Fruit fly (Drosophila melanogaster) whole organism, embryonic: ENCODE data around the gene Zip88E.

ENCODE experiments used
- Asciz ChIP-seq: fragments of 200-800 bp; sonication (Bioruptor generic); optimal IDR thresholded peaks from 2 replicates; lab custom pipeline; 2017; ENCODE audit warnings: missing biosample characterization, mild to moderate bottlenecking, missing genetic modification characterization, missing genetic modification reagents
- B-H1 ChIP-seq: fragments of 200-800 bp; sonication (Bioruptor generic); IDR thresholded peaks from 3 replicates; pipeline ENCODE4 v1.3.6; 2022; ENCODE audit warnings: missing biosample characterization, missing genetic modification characterization
- Bgb ChIP-seq: fragments of 200-800 bp; sonication (Bioruptor generic); IDR thresholded peaks from 2 replicates; pipeline ENCODE4 v1.3.6; 2022; ENCODE audit warnings: missing biosample characterization, missing genetic modification characterization; ENCODE audit not compliant: partially characterized antibody
- Bteb2 ChIP-seq: fragments of 200-800 bp; sonication (Bioruptor generic); optimal IDR thresholded peaks from 2 replicates; lab custom pipeline; 2016; ENCODE audit warnings: missing biosample characterization, missing genetic modification characterization
- CG10431 ChIP-seq: fragments of 200-800 bp; sonication (Bioruptor generic); optimal IDR thresholded peaks from 3 replicates; lab custom pipeline; 2018; ENCODE audit warnings: missing biosample characterization, mild to moderate bottlenecking, missing genetic modification characterization
- CG11085 ChIP-seq: fragments of 200-800 bp; sonication (Bioruptor generic); IDR thresholded peaks from 2 replicates; pipeline ENCODE4 v1.3.6; 2022; ENCODE audit warnings: missing biosample characterization, missing genetic modification characterization
- CG11093 ChIP-seq: fragments of 200-800 bp; sonication (Bioruptor generic); IDR thresholded peaks from 3 replicates; pipeline ENCODE4 v1.3.6; 2022; ENCODE audit warnings: missing biosample characterization, missing genetic modification characterization
- CG13894 ChIP-seq: fragments of 200-800 bp; sonication (Bioruptor generic); optimal IDR thresholded peaks from 3 replicates; lab custom pipeline; 2018; ENCODE audit warnings: missing biosample characterization, mild to moderate bottlenecking, missing genetic modification characterization, moderate library complexity
- CG1602 ChIP-seq: fragments of 200-800 bp; sonication (Bioruptor generic); optimal IDR thresholded peaks from 3 replicates; lab custom pipeline; 2016; ENCODE audit warnings: missing biosample characterization, missing genetic modification characterization
- CG18262 ChIP-seq: fragments of 200-800 bp; optimal IDR thresholded peaks from 3 replicates; lab custom pipeline; 2019; ENCODE audit warnings: missing biosample characterization, mild to moderate bottlenecking, missing genetic modification characterization, moderate library complexity
- CG2129 ChIP-seq: fragments of 200-800 bp; sonication (Bioruptor generic); IDR thresholded peaks from 2 replicates; pipeline ENCODE4 v1.3.6; 2022; ENCODE audit warnings: missing biosample characterization, missing genetic modification characterization; ENCODE audit not compliant: partially characterized antibody
- CG2875 ChIP-seq: fragments of 200-800 bp; sonication (Bioruptor generic); optimal IDR thresholded peaks from 2 replicates; lab custom pipeline; 2017; ENCODE audit warnings: missing biosample characterization, mild to moderate bottlenecking, missing genetic modification characterization, missing genetic modification reagents
- CG32772 ChIP-seq: fragments of 200-800 bp; sonication (Bioruptor generic); IDR thresholded peaks from 2 replicates; pipeline ENCODE4 v1.3.6; 2022; ENCODE audit warnings: missing biosample characterization, missing genetic modification characterization
- CG3281 ChIP-seq: fragments of 200-800 bp; sonication (Bioruptor generic); optimal IDR thresholded peaks from 3 replicates; lab custom pipeline; 2017; ENCODE audit warnings: missing biosample characterization, mild to moderate bottlenecking, missing genetic modification characterization
- CG4730 ChIP-seq: fragments of 200-800 bp; sonication (Bioruptor generic); IDR thresholded peaks from 2 replicates; pipeline ENCODE4 v1.3.6; 2022; ENCODE audit warnings: missing biosample characterization, missing genetic modification characterization
- CG6254 ChIP-seq: fragments of 200-800 bp; sonication (Bioruptor generic); optimal IDR thresholded peaks from 3 replicates; lab custom pipeline; 2017; ENCODE audit warnings: mild to moderate bottlenecking, missing biosample characterization, missing genetic modification reagents, missing genetic modification characterization
- CG6683 ChIP-seq: fragments of 200-800 bp; sonication (Bioruptor generic); optimal IDR thresholded peaks from 2 replicates; lab custom pipeline; 2017; ENCODE audit warnings: missing biosample characterization, mild to moderate bottlenecking, missing genetic modification characterization, missing genetic modification reagents
- CG8388 ChIP-seq: fragments of 200-800 bp; sonication (Bioruptor generic); optimal IDR thresholded peaks from 2 replicates; lab custom pipeline; 2019; ENCODE audit warnings: missing biosample characterization, mild to moderate bottlenecking, missing genetic modification characterization, moderate library complexity
- CG8924 ChIP-seq: fragments of 200-800 bp; optimal IDR thresholded peaks from 3 replicates; lab custom pipeline; 2019; ENCODE audit warnings: missing biosample characterization, mild to moderate bottlenecking, missing genetic modification characterization, moderate library complexity
- CkIIα-i1 ChIP-seq: fragments of 200-800 bp; sonication (Bioruptor generic); IDR thresholded peaks from 2 replicates; pipeline ENCODE4 v1.3.6; 2022; ENCODE audit warnings: missing biosample characterization, missing genetic modification characterization
- Deaf1 ChIP-seq: fragments of 200-800 bp; optimal IDR thresholded peaks from 3 replicates; lab custom pipeline; 2019; ENCODE audit warnings: missing biosample characterization, mild to moderate bottlenecking, missing genetic modification characterization, moderate library complexity
- Dll ChIP-seq: fragments of 200-800 bp; sonication (Bioruptor generic); IDR thresholded peaks from 4 replicates; pipeline ENCODE4 v1.3.6; 2022; ENCODE audit warnings: missing biosample characterization, missing genetic modification characterization; ENCODE audit not compliant: partially characterized antibody
- HmgD ChIP-seq: fragments of 200-800 bp; sonication (Bioruptor generic); optimal IDR thresholded peaks from 3 replicates; lab custom pipeline; 2016; ENCODE audit warnings: missing biosample characterization, missing genetic modification characterization
- Mes4 ChIP-seq: fragments of 200-800 bp; sonication (Bioruptor generic); optimal IDR thresholded peaks from 2 replicates; lab custom pipeline; 2016; ENCODE audit warnings: missing biosample characterization, missing genetic modification characterization
- Nf-YA ChIP-seq: fragments of 200-800 bp; sonication (Bioruptor generic); IDR thresholded peaks from 2 replicates; pipeline ENCODE4 v1.3.6; 2022; ENCODE audit warnings: missing biosample characterization, missing genetic modification characterization
- PHDP ChIP-seq: fragments of 200-800 bp; sonication (Bioruptor generic); optimal IDR thresholded peaks from 3 replicates; lab custom pipeline; 2018; ENCODE audit warnings: missing biosample characterization, mild to moderate bottlenecking, missing genetic modification characterization, moderate library complexity
- Rfx ChIP-seq: fragments of 200-800 bp; sonication (Bioruptor generic); IDR thresholded peaks from 2 replicates; pipeline ENCODE4 v1.3.6; 2022; ENCODE audit warnings: missing biosample characterization, missing genetic modification characterization
- Sin3A ChIP-seq: fragments of >200 bp; optimal IDR thresholded peaks from 2 replicates; lab custom pipeline; 2018
- Usf ChIP-seq: fragments of 200-800 bp; sonication (Bioruptor generic); optimal IDR thresholded peaks from 2 replicates; lab custom pipeline; 2017; ENCODE audit warnings: missing genotype, missing biosample characterization, missing genetic modification characterization
- aop ChIP-seq: fragments of 200-800 bp; sonication (Bioruptor generic); IDR thresholded peaks from 2 replicates; pipeline ENCODE4 v1.3.6; 2022; ENCODE audit warnings: missing biosample characterization, missing genetic modification characterization
- bbx ChIP-seq: fragments of 200-800 bp; sonication (Bioruptor generic); IDR thresholded peaks from 2 replicates; pipeline ENCODE4 v1.3.6; 2022; ENCODE audit warnings: missing biosample characterization, missing genetic modification characterization; ENCODE audit not compliant: partially characterized antibody
- crol ChIP-seq: fragments of 200-800 bp; sonication (Bioruptor generic); IDR thresholded peaks from 2 replicates; pipeline ENCODE4 v1.3.6; 2022; ENCODE audit warnings: missing biosample characterization, missing genetic modification characterization
- dmrt99B ChIP-seq: fragments of 200-800 bp; sonication (Bioruptor generic); optimal IDR thresholded peaks from 2 replicates; lab custom pipeline; 2018; ENCODE audit warnings: missing biosample characterization, mild to moderate bottlenecking, missing genetic modification characterization, moderate library complexity
- gfzf ChIP-seq: fragments of 200-800 bp; sonication (Bioruptor generic); optimal IDR thresholded peaks from 2 replicates; lab custom pipeline; 2016; ENCODE audit warnings: missing biosample characterization, mild to moderate bottlenecking, missing genetic modification characterization, moderate library complexity
- hth ChIP-seq: fragments of >200 bp; optimal IDR thresholded peaks from 2 replicates; lab custom pipeline; 2017; ENCODE audit warnings: inconsistent platforms
- ind ChIP-seq: fragments of 200-800 bp; sonication (Bioruptor generic); optimal IDR thresholded peaks from 3 replicates; lab custom pipeline; 2016; ENCODE audit warnings: missing biosample characterization, missing genetic modification characterization
- insv ChIP-seq, 2 experiments: fragments of 200-800 bp; sonication (Bioruptor generic); optimal IDR thresholded peaks; 3 replicates each; lab custom pipeline; 2016 to 2018; ENCODE audit warnings: missing biosample characterization in 2 of 2, missing genetic modification characterization in 2 of 2
- inv ChIP-seq: fragments of 200-800 bp; sonication (Bioruptor generic); IDR thresholded peaks from 2 replicates; pipeline ENCODE4 v1.3.6; 2022; ENCODE audit warnings: missing biosample characterization, missing genetic modification characterization; ENCODE audit not compliant: partially characterized antibody
- klu ChIP-seq: fragments of 200-800 bp; sonication (Bioruptor generic); IDR thresholded peaks from 2 replicates; pipeline ENCODE4 v1.3.6; 2022; ENCODE audit warnings: missing biosample characterization, missing genetic modification characterization
- kni ChIP-seq: fragments of 200-800 bp; sonication (Bioruptor generic); optimal IDR thresholded peaks from 3 replicates; lab custom pipeline; 2017; ENCODE audit warnings: mild to moderate bottlenecking, missing biosample characterization, missing genetic modification reagents, missing genetic modification characterization
- lov ChIP-seq, 2 experiments: fragments of 200-800 bp in 1 of 2; fragments of >200 bp in 1 of 2; sonication (Bioruptor generic) in 1 of 2; IDR thresholded peaks in 1 of 2; optimal IDR thresholded peaks in 1 of 2; 2 replicates in 1 of 2; 3 replicates in 1 of 2; pipeline versions ENCODE4 v1.3.6 to Lab custom; 2017 to 2022; ENCODE audit warnings: missing biosample characterization in 1 of 2, missing genetic modification characterization in 1 of 2
- odd ChIP-seq: fragments of 200-800 bp; sonication (Bioruptor generic); optimal IDR thresholded peaks from 2 replicates; lab custom pipeline; 2017; ENCODE audit warnings: missing biosample characterization, mild to moderate bottlenecking, missing genetic modification characterization
- psq ChIP-seq: fragments of 200-800 bp; sonication (Bioruptor generic); optimal IDR thresholded peaks from 2 replicates; lab custom pipeline; 2017; ENCODE audit warnings: missing biosample characterization, missing genetic modification characterization
- sc ChIP-seq, 3 experiments: fragments of >200 bp in 2 of 3; fragments of 200-800 bp in 1 of 3; sonication (Bioruptor generic) in 1 of 3; optimal IDR thresholded peaks; 2 replicates in 2 of 3; 3 replicates in 1 of 3; lab custom pipeline; 2017; ENCODE audit warnings: mild to moderate bottlenecking in 1 of 3, missing biosample characterization in 1 of 3, missing genetic modification characterization in 1 of 3, missing genetic modification reagents in 1 of 3
- tgo ChIP-seq: fragments of 200-800 bp; sonication (Bioruptor generic); IDR thresholded peaks from 3 replicates; pipeline ENCODE4 v1.3.6; 2022; ENCODE audit warnings: missing biosample characterization, missing genetic modification characterization
- trem ChIP-seq: fragments of 200-800 bp; optimal IDR thresholded peaks from 3 replicates; lab custom pipeline; 2019; ENCODE audit warnings: missing biosample characterization, mild to moderate bottlenecking, missing genetic modification characterization, moderate library complexity
- unpg ChIP-seq: fragments of 200-800 bp; sonication (Bioruptor generic); optimal IDR thresholded peaks from 3 replicates; lab custom pipeline; 2018; ENCODE audit warnings: missing biosample characterization, mild to moderate bottlenecking, missing genetic modification characterization, moderate library complexity
- zfh2 ChIP-seq: fragments of 200-800 bp; sonication (Bioruptor generic); optimal IDR thresholded peaks from 2 replicates; lab custom pipeline; 2016; ENCODE audit warnings: missing biosample characterization, missing genetic modification characterization

Zip88E gene

dm6 chr3R:15277926-15278869 lies 9.7 kb downstream of the Zip88E start, which contains the start of the genes MRG15 and Tm1 (continued):
- TF ChIP-seq tgo (GFP tag; lab: Robert Waterston, UW) = no peak
- TF ChIP-seq sc (optimal IDR thresholded peaks at IDR 0.05; lab: Kevin White, UChicago) = no peak
- no peak for TF ChIP-seq sc (GFP tag; optimal IDR thresholded peaks at IDR 0.05; lab: Kevin White, UChicago)
- no peak for TF ChIP-seq CG4730 (GFP tag; lab: Robert Waterston, UW)
- TF ChIP-seq aop (GFP tag; lab: Robert Waterston, UW) = no peak
- no peak for TF ChIP-seq CkIIα-i1 (GFP tag; lab: Robert Waterston, UW)
- no peak for TF ChIP-seq Deaf1 (tag; lab: Kevin White, UChicago)
- peak; percentile 80 for TF ChIP-seq bbx (GFP tag; lab: Robert Waterston, UW)
- no peak for TF ChIP-seq PHDP
- TF ChIP-seq unpg = no peak
- no peak for TF ChIP-seq CG3281 (GFP tag; lab: Kevin White, UChicago)
- TF ChIP-seq CG8388 (GFP tag; lab: Kevin White, UChicago) = no peak
- TF ChIP-seq CG11085 (GFP tag; lab: Robert Waterston, UW) = no peak
- TF ChIP-seq CG6254 (GFP tag; lab: Kevin White, UChicago) = no peak
- TF ChIP-seq CG2875 (GFP tag; lab: Kevin White, UChicago) = no peak
- no peak for TF ChIP-seq klu (GFP tag; lab: Robert Waterston, UW)
- no peak for TF ChIP-seq CG32772
- no peak for TF ChIP-seq Asciz (GFP tag; lab: Kevin White, UChicago)
- no peak for TF ChIP-seq dmrt99B
- TF ChIP-seq zfh2 (GFP tag; lab: Kevin White, UChicago) = no peak
- TF ChIP-seq lov (optimal IDR thresholded peaks at IDR 0.05; lab: Kevin White, UChicago) = no peak
- no peak for TF ChIP-seq lov (GFP tag; IDR thresholded peaks at IDR 0.05; lab: Robert Waterston, UW)
- no peak for TF ChIP-seq Mes4 (GFP tag; lab: Kevin White, UChicago)
- no peak for TF ChIP-seq psq (GFP tag; lab: Kevin White, UChicago)
- TF ChIP-seq hth (lab: Kevin White, UChicago) = no peak
- TF ChIP-seq CG10431 (GFP tag; lab: Kevin White, UChicago) = no peak
- no peak for TF ChIP-seq kni (GFP tag; lab: Kevin White, UChicago)
- TF ChIP-seq gfzf (GFP tag; lab: Kevin White, UChicago) = peak; percentile 74
- TF ChIP-seq inv (GFP tag; lab: Robert Waterston, UW) = peak; percentile 49; the same call in 1 of the 2 replicates
- peak; percentile 5 for TF ChIP-seq CG8924 (tag; lab: Kevin White, UChicago)
- 0 out of 2 replicates have a peak, but pooled peaks have one; percentile 19 for TF ChIP-seq CG2129 (GFP tag; lab: Robert Waterston, UW)
- TF ChIP-seq insv (GFP tag; optimal IDR thresholded peaks at IDR 0.05; lab: Kevin White, UChicago) = no peak
- peak; percentile 71 for TF ChIP-seq Bgb (GFP tag; lab: Robert Waterston, UW)
- peak; percentile 50 for TF ChIP-seq Sin3A (lab: Kevin White, UChicago)
- TF ChIP-seq Nf-YA = no peak
- no peak for TF ChIP-seq CG11093 (GFP tag; lab: Robert Waterston, UW)
- TF ChIP-seq crol = no peak
- TF ChIP-seq Dll (GFP tag; lab: Robert Waterston, UW) = peak; percentile 71
- TF ChIP-seq trem (tag; lab: Kevin White, UChicago) = peak; percentile 35
- no peak for TF ChIP-seq Usf (GFP tag; lab: Kevin White, UChicago)
- TF ChIP-seq CG18262 (tag; lab: Kevin White, UChicago) = no peak
- no peak for TF ChIP-seq CG13894 (tag; lab: Kevin White, UChicago)
- 0 out of 2 replicates have a peak, but pooled peaks have one; percentile 38 for TF ChIP-seq Rfx (GFP tag; lab: Robert Waterston, UW)
- TF ChIP-seq odd (GFP tag; lab: Kevin White, UChicago) = no peak
- TF ChIP-seq ind = no peak
- TF ChIP-seq HmgD = no peak
- no peak for TF ChIP-seq Bteb2 (GFP tag; lab: Kevin White, UChicago)
- TF ChIP-seq B-H1 (GFP tag; lab: Robert Waterston, UW) = no peak
- no peak for TF ChIP-seq CG1602 (GFP tag; lab: Kevin White, UChicago)
- no peak for TF ChIP-seq CG6683 (GFP tag; lab: Kevin White, UChicago)
